Worm (Caenorhabditis elegans) whole organism, late embryonic: ENCODE measurements around the gene shw-1.

ENCODE experiments used
- T23F11.4 ChIP-seq: fragments of 200-800 bp; sonication (Bioruptor generic); optimal IDR thresholded peaks from 2 replicates; lab custom pipeline; 2018; ENCODE audit warnings: mild to moderate bottlenecking, missing genetic modification characterization, missing compliant biosample characterization
- ama-1 ChIP-seq: fragments of 150-350 bp; optimal IDR thresholded peaks from 2 replicates; lab custom pipeline; 2014
- ceh-14 ChIP-seq: sonication (generic microtip); optimal IDR thresholded peaks from 2 replicates; lab custom pipeline; 2016; ENCODE audit warnings: missing genotype, missing genetic modification characterization, missing compliant biosample characterization
- ceh-45 ChIP-seq: fragments of 200-800 bp; sonication (Bioruptor generic); IDR thresholded peaks from 2 replicates; pipeline ENCODE4 v1.3.6; 2022; ENCODE audit warnings: missing genetic modification reagents, missing genetic modification characterization, missing compliant biosample characterization
- ceh-6 ChIP-seq: fragments of 200-800 bp; sonication (Bioruptor generic); optimal IDR thresholded peaks from 2 replicates; lab custom pipeline; 2018; ENCODE audit warnings: mild to moderate bottlenecking, missing genetic modification characterization, missing compliant biosample characterization
- eyg-1 ChIP-seq: sonication (generic microtip); optimal IDR thresholded peaks from 2 replicates; lab custom pipeline; 2016; ENCODE audit warnings: missing genotype, missing genetic modification characterization, missing compliant biosample characterization
- fax-1 ChIP-seq: sonication (generic microtip); optimal IDR thresholded peaks from 2 replicates; lab custom pipeline; 2016; ENCODE audit warnings: missing genotype, missing genetic modification characterization, missing compliant biosample characterization
- fkh-10 ChIP-seq: fragments of 150-350 bp; optimal IDR thresholded peaks from 2 replicates; lab custom pipeline; 2014; ENCODE audit warnings: missing biosample characterization, missing genetic modification reagents, missing genetic modification characterization
- lim-6 ChIP-seq: sonication (generic microtip); optimal IDR thresholded peaks from 2 replicates; lab custom pipeline; 2016; ENCODE audit warnings: missing genetic modification characterization, missing compliant biosample characterization
- pag-3 ChIP-seq: sonication (generic microtip); optimal IDR thresholded peaks from 2 replicates; lab custom pipeline; 2016; ENCODE audit warnings: missing compliant biosample characterization, missing genetic modification characterization, borderline replicate concordance
- pax-1 ChIP-seq: fragments of 150-350 bp; optimal IDR thresholded peaks from 2 replicates; lab custom pipeline; 2014; ENCODE audit warnings: missing biosample characterization, missing genetic modification characterization
- pqm-1 ChIP-seq: sonication (generic microtip); optimal IDR thresholded peaks from 2 replicates; lab custom pipeline; 2016; ENCODE audit warnings: missing genetic modification characterization, missing compliant biosample characterization
- unc-3 ChIP-seq, 2 experiments: fragments of 200-800 bp in 1 of 2; sonication (Bioruptor generic) in 1 of 2; sonication (generic microtip) in 1 of 2; conservative IDR thresholded peaks in 1 of 2; optimal IDR thresholded peaks in 1 of 2; 2 replicates each; pipeline versions ENCODE4 v1.3.6 to Lab custom; 2016 to 2022; ENCODE audit warnings: missing compliant biosample characterization in 2 of 2, missing genetic modification characterization in 2 of 2, missing genetic modification reagents in 1 of 2

DNA sequence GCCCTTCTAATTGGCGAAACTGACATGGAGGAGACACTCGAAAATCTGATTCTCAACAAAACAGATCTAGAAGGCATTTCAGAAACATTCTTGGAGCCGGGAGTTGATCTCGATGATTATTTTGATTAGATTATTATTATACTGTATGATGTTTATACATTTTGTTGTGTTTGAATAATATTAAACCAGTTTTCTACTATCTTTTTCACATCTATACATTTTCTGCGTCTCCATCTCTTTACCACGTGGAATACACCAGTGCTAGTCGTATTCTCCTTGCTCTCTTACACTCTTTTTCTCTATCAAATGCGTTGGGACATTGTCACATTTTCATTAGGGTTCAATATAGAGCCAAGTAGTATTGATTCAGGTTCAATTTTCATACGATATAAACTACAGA, 8.2 kb upstream of the shw-1 start, which contains the start of gene C26D10.4:
- TF ChIP-seq eyg-1 (no peak), ama-1 (lab: Kevin White, UChicago) (no peak), unc-3 (GFP tag; conservative IDR thresholded peaks at IDR 0.05; lab: Robert Waterston, UW) (no peak), unc-3 (tag; optimal IDR thresholded peaks at IDR 0.05; lab: Kevin White, UChicago) (no peak), pqm-1 (tag; lab: Kevin White, UChicago) (no peak), ceh-6 (no peak), fkh-10 (no peak), pag-3 (no peak), pax-1 (no peak), ceh-45 (GFP tag; lab: Robert Waterston, UW) (no peak), fax-1 (no peak), lim-6 (tag; lab: Kevin White, UChicago) (no peak), ceh-14 (no peak), T23F11.4 (GFP tag; lab: Kevin White, UChicago) (no peak)
